Worm (Caenorhabditis elegans): ENCODE measurements around the gene H43I07.4.

ce11 chrV:4250047-4250446, 34.1 kb downstream of the H43I07.4 start, which contains the start of gene srt-13:
- TF ChIP-seq tbx-37 (GFP tag; conservative IDR thresholded peaks at IDR 0.05) (no peak), ama-1 (optimal IDR thresholded peaks at IDR 0.05) (no peak), hmbx-1 (tag; optimal IDR thresholded peaks at IDR 0.05) (no peak), flt-1 (GFP tag; IDR thresholded peaks at IDR 0.05) (no peak), aly-1 (tag; optimal IDR thresholded peaks at IDR 0.05) (no peak)

All from whole organism, early embryonic.